Fruit fly (Drosophila melanogaster) Kc167 (cell line): Measurements from ENCODE around the gene CG44271.

Source experiments
- h ChIP-seq: fragments of >200 bp; optimal IDR thresholded peaks from 3 replicates; lab custom pipeline; 2018; ENCODE audit warnings: missing external identifiers
- ttk ChIP-seq: sonication (Bioruptor generic); optimal IDR thresholded peaks from 2 replicates; lab custom pipeline; 2017; ENCODE audit warnings: missing external identifiers

DNA sequence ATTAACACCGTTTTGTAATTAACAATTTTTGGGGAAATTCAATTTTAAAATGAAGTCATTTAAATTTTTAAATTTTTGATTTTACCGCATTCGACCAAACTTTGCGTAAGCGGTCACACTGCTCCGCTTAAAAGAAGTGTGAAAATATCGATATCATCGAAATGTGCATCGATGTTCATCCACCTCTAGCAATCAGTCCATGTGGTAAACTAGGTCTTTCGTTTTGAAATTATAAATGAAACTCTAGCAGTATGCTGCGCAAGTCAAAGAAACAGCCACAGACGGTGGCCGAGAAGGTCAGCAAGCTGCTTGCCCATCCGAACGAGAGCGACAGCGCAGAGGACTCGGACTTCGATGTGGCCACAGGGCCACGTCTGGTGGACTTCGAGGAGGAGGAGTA is 30.3 kb downstream of the CG44271 start, which contains the start of gene Aatf:
- TF ChIP-seq h (no peak), ttk (lab: Kevin White, UChicago) (no peak)
